Worm (Caenorhabditis elegans): ENCODE data around the gene F21C10.3.

DNA sequence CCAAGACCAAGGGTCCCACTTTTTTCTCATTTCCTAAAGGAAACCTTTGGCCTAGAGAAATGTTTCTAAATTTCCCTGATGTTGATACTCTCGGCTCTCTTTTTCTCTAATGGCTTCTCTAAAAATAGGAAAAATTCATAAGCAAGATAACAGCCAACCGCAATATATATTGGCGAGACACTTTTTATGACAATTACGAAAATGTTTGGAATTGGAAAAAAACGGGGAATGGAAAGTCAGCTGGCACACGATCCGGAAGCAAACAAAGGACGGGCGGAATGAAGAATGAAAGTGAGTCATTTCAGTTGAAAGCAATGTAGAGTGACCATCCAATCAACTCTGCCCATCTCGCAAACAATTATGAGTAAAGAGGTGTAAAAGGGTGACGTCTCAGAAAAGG is 46.5 kb upstream of the F21C10.3 start:
- TF ChIP-seq egl-18 (GFP tag; IDR thresholded peaks at IDR 0.05) (no peak), ama-1 (optimal IDR thresholded peaks at IDR 0.05) (no peak), ama-1 (GFP tag; optimal IDR thresholded peaks at IDR 0.05) (no peak)

Data from whole organism, young adult.